Fruit fly (Drosophila melanogaster): ENCODE measurements around the gene CG6324.

CG6324 gene

DNA sequence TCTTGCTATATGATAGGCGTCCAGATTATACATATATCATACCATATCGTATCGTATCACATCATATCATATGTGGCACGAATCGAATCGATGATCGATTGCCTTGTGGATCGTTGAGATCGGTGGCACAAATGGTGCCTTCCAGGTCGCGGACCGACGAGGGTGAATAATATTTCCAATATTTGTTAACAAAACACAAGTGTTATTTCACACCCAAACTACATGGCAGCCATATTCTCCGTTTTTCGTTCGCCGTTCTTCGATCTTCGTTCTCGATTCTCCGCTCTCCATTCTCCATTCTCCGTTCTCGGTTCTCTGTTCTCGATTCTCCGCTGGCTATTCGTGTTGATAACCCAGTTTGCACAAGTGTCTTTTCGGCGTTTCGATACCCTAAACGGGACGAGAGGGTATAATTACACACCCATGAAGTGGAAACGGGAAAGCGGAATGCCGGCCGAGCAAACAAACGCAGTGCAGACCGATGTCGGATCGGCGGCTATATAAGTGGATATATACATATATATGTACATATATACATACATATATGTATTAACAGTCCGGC lies 25.9 kb downstream of the CG6324 start:
- TF ChIP-seq seq (GFP tag; IDR thresholded peaks at IDR 0.05) (no peak), tin (GFP tag; optimal IDR thresholded peaks at IDR 0.05) (no peak), CG1832 (GFP tag; optimal IDR thresholded peaks at IDR 0.05) (no peak), CG14710 (tag; optimal IDR thresholded peaks at IDR 0.05) (no peak), CG34224 (GFP tag; IDR thresholded peaks at IDR 0.05; ENCODE audit: partially characterized antibody) (no peak), sens (GFP tag) (peak; percentile 37), Hmr (GFP tag; optimal IDR thresholded peaks at IDR 0.05) (peak; percentile 6), zen2 (GFP tag; IDR thresholded peaks at IDR 0.05; ENCODE audit: partially characterized antibody) (no peak), CG3163 (GFP tag; optimal IDR thresholded peaks at IDR 0.05) (no peak), mld (GFP tag; IDR thresholded peaks at IDR 0.05; ENCODE audit: partially characterized antibody) (no peak), Med (GFP tag) (peak; percentile 68), CG10431 (GFP tag; optimal IDR thresholded peaks at IDR 0.05) (peak; percentile 19), MTF-1 (GFP tag; optimal IDR thresholded peaks at IDR 0.05; ENCODE audit: borderline replicate concordance) (peak; percentile 14), sima (GFP tag; optimal IDR thresholded peaks at IDR 0.05) (no peak), kni (GFP tag; optimal IDR thresholded peaks at IDR 0.05) (peak; percentile 31), Fer1 (GFP tag; optimal IDR thresholded peaks at IDR 0.05) (no peak), pan (optimal IDR thresholded peaks at IDR 0.05) (no peak), pan (GFP tag; optimal IDR thresholded peaks at IDR 0.05 in 1 of 2, IDR thresholded peaks at IDR 0.05 in 1 of 2) (no peak), stc (GFP tag; IDR thresholded peaks at IDR 0.05) (no peak), D19A (tag; optimal IDR thresholded peaks at IDR 0.05) (peak; percentile 74), Trl (optimal IDR thresholded peaks at IDR 0.05) (peak in 1 of 2 experiments; percentile 5), Trl (GFP tag; optimal IDR thresholded peaks at IDR 0.05) (no peak), CG18599 (GFP tag; optimal IDR thresholded peaks at IDR 0.05) (peak; percentile 24), gsb (GFP tag; IDR thresholded peaks at IDR 0.05) (no peak), Hr3 (GFP tag; optimal IDR thresholded peaks at IDR 0.05) (no peak), insv (GFP tag; optimal IDR thresholded peaks at IDR 0.05) (no peak), sisA (GFP tag; IDR thresholded peaks at IDR 0.05) (no peak), slp2 (GFP tag; optimal IDR thresholded peaks at IDR 0.05) (no peak), so (GFP tag; IDR thresholded peaks at IDR 0.05) (no peak), Deaf1 (tag; optimal IDR thresholded peaks at IDR 0.05) (peak; percentile 14), CG9932 (GFP tag; IDR thresholded peaks at IDR 0.05) (no peak), C15 (GFP tag; IDR thresholded peaks at IDR 0.05) (no peak), lab (GFP tag; optimal IDR thresholded peaks at IDR 0.05) (peak; percentile 60), CG7745 (tag; optimal IDR thresholded peaks at IDR 0.05) (no peak), CG15073 (GFP tag; optimal IDR thresholded peaks at IDR 0.05) (no peak), CG1024 (GFP tag; IDR thresholded peaks at IDR 0.05) (no peak), Mrtf (GFP tag; IDR thresholded peaks at IDR 0.05) (no peak), CG10462 (GFP tag; optimal IDR thresholded peaks at IDR 0.05) (no peak), Usf (GFP tag; optimal IDR thresholded peaks at IDR 0.05) (no peak), CG2199 (GFP tag; IDR thresholded peaks at IDR 0.05) (no peak), HHEX (GFP tag; optimal IDR thresholded peaks at IDR 0.05) (peak; percentile 22), CG17802 (tag; optimal IDR thresholded peaks at IDR 0.05) (no peak), dimm (GFP tag; IDR thresholded peaks at IDR 0.05) (no peak), grn (GFP tag; optimal IDR thresholded peaks at IDR 0.05) (peak; percentile 37), CG34376 (GFP tag; optimal IDR thresholded peaks at IDR 0.05) (peak; percentile 28), Atf3 (GFP tag; optimal IDR thresholded peaks at IDR 0.05) (no peak), CG10543 (GFP tag; optimal IDR thresholded peaks at IDR 0.05) (peak; percentile 6), CG1647 (GFP tag; optimal IDR thresholded peaks at IDR 0.05) (no peak), nerfin-2 (GFP tag; IDR thresholded peaks at IDR 0.05; ENCODE audit: partially characterized antibody) (no peak), CG15514 (GFP tag; optimal IDR thresholded peaks at IDR 0.05) (peak; percentile 5), H2.0 (GFP tag; IDR thresholded peaks at IDR 0.05) (no peak)
